Worm (Caenorhabditis elegans) whole organism, late embryonic: ENCODE results near the gene C40H1.3.

Source experiments
- T23F11.4 ChIP-seq: fragments of 200-800 bp; sonication (Bioruptor generic); optimal IDR thresholded peaks from 2 replicates; lab custom pipeline; 2018; ENCODE audit warnings: mild to moderate bottlenecking, missing genetic modification characterization, missing compliant biosample characterization
- ama-1 ChIP-seq: fragments of 150-350 bp; optimal IDR thresholded peaks from 2 replicates; lab custom pipeline; 2014
- ceh-18 ChIP-seq: sonication (generic microtip); optimal IDR thresholded peaks from 2 replicates; lab custom pipeline; 2016; ENCODE audit warnings: missing genetic modification characterization, missing compliant biosample characterization
- dve-1 ChIP-seq: sonication (generic microtip); optimal IDR thresholded peaks from 2 replicates; lab custom pipeline; 2017; ENCODE audit warnings: antibody characterized with exemption, mild to moderate bottlenecking, missing genetic modification characterization, missing compliant biosample characterization
- elt-2 ChIP-seq: sonication (generic microtip); optimal IDR thresholded peaks from 2 replicates; lab custom pipeline; 2016; ENCODE audit warnings: missing genetic modification reagents, missing genetic modification characterization, missing compliant biosample characterization
- hlh-15 ChIP-seq: sonication (generic microtip); optimal IDR thresholded peaks from 2 replicates; lab custom pipeline; 2016; ENCODE audit warnings: missing genetic modification characterization, missing compliant biosample characterization
- lin-11 ChIP-seq: fragments of 200-800 bp; sonication (Bioruptor generic); optimal IDR thresholded peaks from 2 replicates; lab custom pipeline; 2018; ENCODE audit warnings: mild to moderate bottlenecking, missing genetic modification characterization, missing compliant biosample characterization
- mec-3 ChIP-seq: sonication (generic microtip); optimal IDR thresholded peaks from 2 replicates; lab custom pipeline; 2016; ENCODE audit warnings: borderline replicate concordance, missing genetic modification characterization, missing compliant biosample characterization
- nfya-1 ChIP-seq: sonication (generic microtip); optimal IDR thresholded peaks from 2 replicates; lab custom pipeline; 2017; ENCODE audit warnings: missing genetic modification characterization, mild to moderate bottlenecking, missing compliant biosample characterization, antibody characterized with exemption, moderate library complexity
- pat-9 ChIP-seq: fragments of 200-800 bp; sonication (Bioruptor generic); optimal IDR thresholded peaks from 2 replicates; lab custom pipeline; 2018; ENCODE audit warnings: mild to moderate bottlenecking, missing genetic modification characterization, moderate library complexity, missing compliant biosample characterization
- pax-1 ChIP-seq: fragments of 150-350 bp; optimal IDR thresholded peaks from 2 replicates; lab custom pipeline; 2014; ENCODE audit warnings: missing biosample characterization, missing genetic modification characterization
- pha-4 ChIP-seq: fragments of 150-350 bp; optimal IDR thresholded peaks from 2 replicates; lab custom pipeline; 2018; ENCODE audit warnings: missing biosample characterization, missing genetic modification reagents, missing genetic modification characterization
- unc-55 ChIP-seq: sonication (generic microtip); optimal IDR thresholded peaks from 2 replicates; lab custom pipeline; 2017; ENCODE audit warnings: missing biosample characterization, missing genetic modification reagents, missing genetic modification characterization
- ztf-16 ChIP-seq: sonication (generic microtip); optimal IDR thresholded peaks from 2 replicates; lab custom pipeline; 2017; ENCODE audit warnings: missing genetic modification characterization, missing compliant biosample characterization

DNA sequence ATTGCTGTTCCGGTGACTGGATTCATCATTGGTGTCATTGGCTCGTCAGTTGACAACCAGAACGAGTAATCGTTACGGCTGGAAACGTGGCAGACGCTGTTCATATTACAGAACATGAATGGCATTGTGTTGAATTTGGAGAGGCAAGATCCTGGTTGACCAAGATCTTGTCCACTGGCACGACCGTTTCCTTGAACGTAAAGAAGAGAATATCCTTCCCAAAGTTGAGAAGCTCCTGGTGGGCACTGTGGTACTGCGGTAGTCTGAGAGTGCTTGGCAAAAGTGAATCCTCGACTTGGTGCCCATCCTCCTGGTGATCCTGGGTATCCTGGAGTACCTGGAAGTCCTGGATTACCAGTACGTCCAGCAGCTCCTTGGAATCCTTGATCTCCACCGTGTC lies 8.8 kb upstream of the C40H1.3 start:
- TF ChIP-seq mec-3 (tag; lab: Kevin White, UChicago) (no peak), T23F11.4 (GFP tag; lab: Kevin White, UChicago) (no peak), pat-9 (tag; lab: Kevin White, UChicago) (no peak), dve-1 (tag; lab: Kevin White, UChicago) (no peak), pha-4 (tag; lab: Kevin White, UChicago) (no peak), ama-1 (lab: Kevin White, UChicago) (no peak), ceh-18 (no peak), ztf-16 (no peak), lin-11 (tag; lab: Kevin White, UChicago) (no peak), pax-1 (tag; lab: Kevin White, UChicago) (no peak), hlh-15 (tag; lab: Kevin White, UChicago) (no peak), elt-2 (tag; lab: Kevin White, UChicago) (no peak), nfya-1 (tag; lab: Kevin White, UChicago) (no peak), unc-55 (GFP tag; lab: Kevin White, UChicago) (no peak)
